Worm (Caenorhabditis elegans): ENCODE data around the gene nhr-108.

ce11 chrV:15940254-15940653, 16.0 kb upstream of the nhr-108 start, which contains the start of gene srw-55:
- TF ChIP-seq mxl-2 (GFP tag; conservative IDR thresholded peaks at IDR 0.05) (no peak), dpl-1 (GFP tag; optimal IDR thresholded peaks at IDR 0.05) (no peak), nhr-25 (tag; optimal IDR thresholded peaks at IDR 0.05; ENCODE audit: borderline replicate concordance, insufficient read depth) (no peak), rbr-2 (tag; optimal IDR thresholded peaks at IDR 0.05) (no peak), zfp-2 (tag; optimal IDR thresholded peaks at IDR 0.05) (no peak), egl-27 (tag; optimal IDR thresholded peaks at IDR 0.05) (no peak), gei-8 (GFP tag; optimal IDR thresholded peaks at IDR 0.05) (no peak), nhr-76 (tag; optimal IDR thresholded peaks at IDR 0.05) (no peak), ceh-82 (tag; optimal IDR thresholded peaks at IDR 0.05) (no peak)

All from whole organism, L4 larva.